Worm (Caenorhabditis elegans): Measurements from ENCODE around the gene spp-8.

Gene spp-8

DNA sequence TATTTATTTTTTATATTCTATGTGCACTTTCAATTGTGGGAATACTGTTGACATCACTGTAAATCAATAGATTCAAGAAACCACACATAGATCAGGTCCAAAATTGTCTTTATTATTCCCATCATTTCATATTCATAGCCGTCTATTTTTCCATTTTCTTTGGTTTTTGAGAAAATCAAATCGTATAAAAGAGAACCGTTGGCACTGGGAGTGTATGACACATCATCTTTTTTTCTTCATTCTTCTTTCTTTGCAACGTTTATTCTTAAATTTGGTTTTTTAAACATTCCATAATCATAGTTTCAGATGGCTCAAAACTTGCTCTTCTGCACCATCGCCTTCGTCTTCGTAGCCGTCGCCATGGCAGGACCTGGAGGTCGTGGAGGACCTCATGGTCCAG lies 8.5 kb downstream of the spp-8 start, which contains the start of gene srlf-2:
TSS of gene srlf-2 (plus strand) at position 301 of the 400 bp plus-strand sequence.
- TF ChIP-seq R02D3.7 (tag; optimal IDR thresholded peaks at IDR 0.05) (no peak), nhr-11 (tag; optimal IDR thresholded peaks at IDR 0.05) (no peak), ztf-4 (tag; optimal IDR thresholded peaks at IDR 0.05) (no peak), ceh-82 (tag; optimal IDR thresholded peaks at IDR 0.05) (no peak), ztf-1 (GFP tag; conservative IDR thresholded peaks at IDR 0.05) (no peak), nhr-12 (tag; optimal IDR thresholded peaks at IDR 0.05) (no peak), ama-1 (optimal IDR thresholded peaks at IDR 0.05) (no peak), unc-55 (GFP tag; optimal IDR thresholded peaks at IDR 0.05) (no peak), lin-13 (GFP tag; optimal IDR thresholded peaks at IDR 0.05) (no peak), elt-3 (tag; optimal IDR thresholded peaks at IDR 0.05) (no peak), fos-1 (tag; optimal IDR thresholded peaks at IDR 0.05) (no peak), unc-39 (tag; optimal IDR thresholded peaks at IDR 0.05) (no peak), sem-4 (tag; optimal IDR thresholded peaks at IDR 0.05) (no peak), ceh-16 (tag; optimal IDR thresholded peaks at IDR 0.05) (no peak)

ce11 chrIV:8492242-8492641 lies 10.8 kb downstream of the spp-8 start, which contains the start of gene sru-7:
sru-7 (plus strand) TSS chrIV:8492542.
- no peak for TF ChIP-seq nhr-11 (tag; optimal IDR thresholded peaks at IDR 0.05)
- TF ChIP-seq lin-11 (tag; optimal IDR thresholded peaks at IDR 0.05), result no peak
- TF ChIP-seq lin-13 (GFP tag; optimal IDR thresholded peaks at IDR 0.05), result no peak
- TF ChIP-seq ztf-4 (tag; optimal IDR thresholded peaks at IDR 0.05), result no peak
- TF ChIP-seq sem-4 (tag; optimal IDR thresholded peaks at IDR 0.05), result no peak
- no peak for TF ChIP-seq nhr-21 (tag; optimal IDR thresholded peaks at IDR 0.05)
- TF ChIP-seq R02D3.7 (tag; optimal IDR thresholded peaks at IDR 0.05), result no peak
- TF ChIP-seq ztf-11 (tag; optimal IDR thresholded peaks at IDR 0.05), result no peak
- TF ChIP-seq snpc-4 (tag; optimal IDR thresholded peaks at IDR 0.05), result no peak
- TF ChIP-seq unc-62 (GFP tag; optimal IDR thresholded peaks at IDR 0.05), result no peak
- no peak for TF ChIP-seq mbf-1 (tag; optimal IDR thresholded peaks at IDR 0.05)
- TF ChIP-seq ama-1 (optimal IDR thresholded peaks at IDR 0.05), result no peak
- no peak for TF ChIP-seq skn-1 (tag; optimal IDR thresholded peaks at IDR 0.05)
- no peak for TF ChIP-seq nhr-25 (tag; optimal IDR thresholded peaks at IDR 0.05)
- no peak for TF ChIP-seq sma-9 (GFP tag; optimal IDR thresholded peaks at IDR 0.05)
- no peak for TF ChIP-seq sma-9 (tag; optimal IDR thresholded peaks at IDR 0.05)
- no peak for TF ChIP-seq sma-3 (GFP tag; optimal IDR thresholded peaks at IDR 0.05)
- no peak for TF ChIP-seq zag-1 (tag; optimal IDR thresholded peaks at IDR 0.05)
- no peak for TF ChIP-seq dmd-4 (tag; optimal IDR thresholded peaks at IDR 0.05)
- no peak for TF ChIP-seq F13H6.1 (tag; optimal IDR thresholded peaks at IDR 0.05)
- no peak for TF ChIP-seq nhr-129 (tag; optimal IDR thresholded peaks at IDR 0.05)

DNA sequence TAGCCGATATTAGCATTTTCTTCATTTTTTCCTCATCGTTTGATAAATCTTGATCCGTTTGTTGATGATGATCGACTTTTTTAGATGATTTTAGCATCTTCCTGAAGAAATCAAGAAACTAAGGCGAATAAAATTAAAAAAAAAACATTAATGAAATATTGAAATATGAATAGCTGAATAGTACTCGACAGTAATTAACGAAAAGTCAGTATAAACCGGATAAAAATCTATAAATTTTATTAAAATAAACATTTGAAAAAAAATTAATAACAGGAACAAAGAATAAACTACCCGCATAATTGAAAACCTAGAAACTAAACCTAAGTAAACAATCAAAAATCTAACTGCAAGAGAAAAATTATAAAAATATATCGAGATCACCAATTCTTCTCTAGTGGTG lies 14.8 kb downstream of the spp-8 start, which contains the start of gene C28C12.12:
TSS of gene C28C12.12 (minus strand) at position 101 of the 400 bp plus-strand sequence.
- TF ChIP-seq ztf-1 (GFP tag; conservative IDR thresholded peaks at IDR 0.05) (no peak), lin-13 (GFP tag; optimal IDR thresholded peaks at IDR 0.05) (no peak), nhr-12 (tag; optimal IDR thresholded peaks at IDR 0.05) (no peak), nhr-6 (tag; optimal IDR thresholded peaks at IDR 0.05) (no peak), nhr-77 (tag; optimal IDR thresholded peaks at IDR 0.05) (no peak), ceh-82 (tag; optimal IDR thresholded peaks at IDR 0.05) (no peak), nhr-11 (tag; optimal IDR thresholded peaks at IDR 0.05) (no peak), ama-1 (optimal IDR thresholded peaks at IDR 0.05) (no peak), ztf-11 (tag; optimal IDR thresholded peaks at IDR 0.05) (no peak), egl-27 (tag; optimal IDR thresholded peaks at IDR 0.05) (no peak), fos-1 (tag; optimal IDR thresholded peaks at IDR 0.05) (no peak), unc-55 (GFP tag; optimal IDR thresholded peaks at IDR 0.05) (no peak), nhr-10 (tag; optimal IDR thresholded peaks at IDR 0.05) (no peak), mbf-1 (tag; optimal IDR thresholded peaks at IDR 0.05) (no peak), sem-4 (tag; optimal IDR thresholded peaks at IDR 0.05) (no peak)

- TF ChIP-seq peb-1 (tag; optimal IDR thresholded peaks at IDR 0.05), result no peak
- TF ChIP-seq sma-9 (GFP tag; optimal IDR thresholded peaks at IDR 0.05), result peak; percentile 29
- TF ChIP-seq sma-9 (tag; optimal IDR thresholded peaks at IDR 0.05), result no peak
- TF ChIP-seq sma-3 (GFP tag; optimal IDR thresholded peaks at IDR 0.05), result peak; percentile 14
- peak; percentile 59 for TF ChIP-seq unc-55 (GFP tag; optimal IDR thresholded peaks at IDR 0.05)
- peak; percentile 56 for TF ChIP-seq C34F6.9 (tag; optimal IDR thresholded peaks at IDR 0.05)
- no peak for TF ChIP-seq ceh-82 (tag; optimal IDR thresholded peaks at IDR 0.05)
- TF ChIP-seq nhr-11 (tag; optimal IDR thresholded peaks at IDR 0.05), result no peak
- no peak for TF ChIP-seq mdl-1 (tag; optimal IDR thresholded peaks at IDR 0.05)
- TF ChIP-seq nhr-237 (tag; optimal IDR thresholded peaks at IDR 0.05), result no peak
- peak in 1 of 2 experiments; percentile 68 for TF ChIP-seq lsy-2 (tag; optimal IDR thresholded peaks at IDR 0.05)
- TF ChIP-seq nhr-77 (tag; optimal IDR thresholded peaks at IDR 0.05), result no peak
- TF ChIP-seq gmeb-1 (tag; optimal IDR thresholded peaks at IDR 0.05), result peak; percentile 87
- TF ChIP-seq nhr-21 (tag; optimal IDR thresholded peaks at IDR 0.05), result peak; percentile 6
- no peak for TF ChIP-seq ceh-16 (tag; optimal IDR thresholded peaks at IDR 0.05)
- no peak for TF ChIP-seq F13H6.1 (tag; optimal IDR thresholded peaks at IDR 0.05)
- TF ChIP-seq nhr-25 (tag; optimal IDR thresholded peaks at IDR 0.05), result no peak
- peak; percentile 11 for TF ChIP-seq nhr-129 (tag; optimal IDR thresholded peaks at IDR 0.05)
- TF ChIP-seq mbf-1 (tag; optimal IDR thresholded peaks at IDR 0.05), result no peak
- TF ChIP-seq ama-1 (optimal IDR thresholded peaks at IDR 0.05), result no peak
- TF ChIP-seq unc-39 (tag; optimal IDR thresholded peaks at IDR 0.05), result no peak
- TF ChIP-seq lin-39 (tag; optimal IDR thresholded peaks at IDR 0.05), result no peak
Observed at ce11 chrIV:8498773-8499360, 17.4 kb downstream of the spp-8 start, which contains the start of the genes acdh-13 and mesp-1. acdh-13 (minus strand) TSS chrIV:8498823. mesp-1 (plus strand) TSS chrIV:8499310.

All from whole organism, L2 larva.